Worm (Caenorhabditis elegans) whole organism, mixed stage, embryonic: ENCODE data around the gene gld-3.

Source experiments
- M03D4.4 ChIP-seq: sonication (generic microtip); optimal IDR thresholded peaks from 2 replicates; lab custom pipeline; 2017; ENCODE audit warnings: mild to moderate bottlenecking, missing genetic modification characterization, missing compliant biosample characterization
- bed-3 ChIP-seq: fragments of 200-800 bp; sonication (Bioruptor generic); optimal IDR thresholded peaks from 3 replicates; lab custom pipeline; 2018; ENCODE audit warnings: mild to moderate bottlenecking, missing genetic modification characterization, moderate library complexity, missing compliant biosample characterization
- blmp-1 ChIP-seq: fragments of 150-350 bp; optimal IDR thresholded peaks from 2 replicates; lab custom pipeline; 2014; ENCODE audit warnings: missing biosample characterization, missing genetic modification characterization
- ceh-39 ChIP-seq: fragments of 150-350 bp; optimal IDR thresholded peaks from 2 replicates; lab custom pipeline; 2014; ENCODE audit warnings: missing biosample characterization, missing genetic modification characterization
- ceh-43 ChIP-seq: fragments of 200-800 bp; sonication (Bioruptor generic); optimal IDR thresholded peaks from 2 replicates; lab custom pipeline; 2018; ENCODE audit warnings: mild to moderate bottlenecking, missing genetic modification characterization, moderate library complexity, missing compliant biosample characterization
- ceh-83 ChIP-seq: fragments of 200-800 bp; sonication (Bioruptor generic); optimal IDR thresholded peaks from 2 replicates; lab custom pipeline; 2018; ENCODE audit warnings: mild to moderate bottlenecking, missing genetic modification characterization, missing compliant biosample characterization
- ces-1 ChIP-seq: fragments of 150-350 bp; optimal IDR thresholded peaks from 2 replicates; lab custom pipeline; 2014; ENCODE audit warnings: missing biosample characterization, missing genetic modification reagents, missing genetic modification characterization
- cnd-1 ChIP-seq: fragments of 200-800 bp; sonication (Bioruptor generic); optimal IDR thresholded peaks from 2 replicates; lab custom pipeline; 2018; ENCODE audit warnings: mild to moderate bottlenecking, missing genetic modification characterization, missing compliant biosample characterization
- drap-1 ChIP-seq: fragments of 200-800 bp; sonication (Bioruptor generic); optimal IDR thresholded peaks from 3 replicates; lab custom pipeline; 2018; ENCODE audit warnings: mild to moderate bottlenecking, missing genetic modification characterization, missing compliant biosample characterization
- elt-1 ChIP-seq: sonication (generic microtip); optimal IDR thresholded peaks from 2 replicates; lab custom pipeline; 2017; ENCODE audit warnings: missing genetic modification characterization, mild to moderate bottlenecking, missing compliant biosample characterization, antibody characterized with exemption, moderate library complexity, borderline replicate concordance; ENCODE audit not compliant: insufficient read depth
- elt-3 ChIP-seq: fragments of 150-350 bp; optimal IDR thresholded peaks from 2 replicates; lab custom pipeline; 2014; ENCODE audit warnings: missing biosample characterization, missing genetic modification characterization
- flh-1 ChIP-seq: fragments of 200-800 bp; sonication (Bioruptor generic); optimal IDR thresholded peaks from 2 replicates; lab custom pipeline; 2018; ENCODE audit warnings: mild to moderate bottlenecking, missing genetic modification characterization, moderate library complexity, missing compliant biosample characterization
- ham-2 ChIP-seq: fragments of 200-800 bp; sonication (Bioruptor generic); optimal IDR thresholded peaks from 2 replicates; lab custom pipeline; 2018; ENCODE audit warnings: mild to moderate bottlenecking, missing genetic modification characterization, missing compliant biosample characterization
- hlh-1 ChIP-seq: fragments of 150-350 bp; optimal IDR thresholded peaks from 2 replicates; lab custom pipeline; 2014; ENCODE audit warnings: missing biosample characterization, missing genetic modification reagents, missing genetic modification characterization
- lin-13 ChIP-seq: fragments of 150-350 bp; optimal IDR thresholded peaks from 2 replicates; lab custom pipeline; 2014; ENCODE audit warnings: missing biosample characterization, missing genetic modification characterization
- lin-32 ChIP-seq: fragments of 200-800 bp; sonication (Bioruptor generic); optimal IDR thresholded peaks from 2 replicates; lab custom pipeline; 2018; ENCODE audit warnings: mild to moderate bottlenecking, missing genetic modification characterization, missing compliant biosample characterization
- lsy-2 ChIP-seq: fragments of 150-350 bp; optimal IDR thresholded peaks from 2 replicates; lab custom pipeline; 2014; ENCODE audit warnings: missing biosample characterization, missing genetic modification characterization
- mab-5 ChIP-seq: fragments of 150-350 bp; optimal IDR thresholded peaks from 2 replicates; lab custom pipeline; 2014; ENCODE audit warnings: missing biosample characterization, missing genetic modification characterization
- mep-1 ChIP-seq: fragments of 150-350 bp; optimal IDR thresholded peaks from 2 replicates; lab custom pipeline; 2017; ENCODE audit warnings: missing biosample characterization, missing genetic modification reagents, missing genetic modification characterization, inconsistent platforms
- mls-2 ChIP-seq: sonication (generic microtip); optimal IDR thresholded peaks from 2 replicates; lab custom pipeline; 2016; ENCODE audit warnings: mild to moderate bottlenecking, missing genetic modification characterization, moderate library complexity, missing compliant biosample characterization
- nhr-12 ChIP-seq: fragments of 150-350 bp; optimal IDR thresholded peaks from 2 replicates; lab custom pipeline; 2014; ENCODE audit warnings: missing biosample characterization, missing genetic modification characterization
- nhr-2 ChIP-seq: fragments of 150-350 bp; optimal IDR thresholded peaks from 2 replicates; lab custom pipeline; 2014; ENCODE audit warnings: missing biosample characterization, missing genetic modification characterization
- nhr-237 ChIP-seq: fragments of 150-350 bp; optimal IDR thresholded peaks from 2 replicates; lab custom pipeline; 2014; ENCODE audit warnings: missing biosample characterization, missing genetic modification characterization
- nhr-28 ChIP-seq: fragments of 150-350 bp; optimal IDR thresholded peaks from 2 replicates; lab custom pipeline; 2014; ENCODE audit warnings: missing biosample characterization, missing genetic modification characterization
- nhr-76 ChIP-seq: sonication (generic microtip); optimal IDR thresholded peaks from 2 replicates; lab custom pipeline; 2017; ENCODE audit warnings: missing biosample characterization, missing genetic modification characterization
- pha-4 ChIP-seq: fragments of 150-350 bp; optimal IDR thresholded peaks from 2 replicates; lab custom pipeline; 2018; ENCODE audit warnings: missing biosample characterization, missing genetic modification reagents, missing genetic modification characterization
- sem-2 ChIP-seq: fragments of 200-800 bp; sonication (Bioruptor generic); optimal IDR thresholded peaks from 2 replicates; lab custom pipeline; 2018; ENCODE audit warnings: mild to moderate bottlenecking, missing genetic modification characterization, missing compliant biosample characterization
- snpc-4 ChIP-seq: fragments of 150-350 bp; optimal IDR thresholded peaks from 2 replicates; lab custom pipeline; 2014; ENCODE audit warnings: missing biosample characterization, missing genetic modification characterization
- sptf-1 ChIP-seq: sonication (generic microtip); optimal IDR thresholded peaks from 2 replicates; lab custom pipeline; 2017; ENCODE audit warnings: mild to moderate bottlenecking, missing genetic modification characterization, moderate library complexity, missing compliant biosample characterization
- tbx-8 ChIP-seq: fragments of 200-800 bp; sonication (Bioruptor generic); optimal IDR thresholded peaks from 2 replicates; lab custom pipeline; 2018; ENCODE audit warnings: mild to moderate bottlenecking, missing genetic modification characterization, moderate library complexity, missing compliant biosample characterization
- unc-120 ChIP-seq: sonication (generic microtip); optimal IDR thresholded peaks from 2 replicates; lab custom pipeline; 2017; ENCODE audit warnings: missing genetic modification characterization, missing compliant biosample characterization; ENCODE audit not compliant: poor library complexity, severe bottlenecking
- unc-39 ChIP-seq: fragments of 150-350 bp; optimal IDR thresholded peaks from 2 replicates; lab custom pipeline; 2014; ENCODE audit warnings: missing biosample characterization, missing genetic modification characterization
- unc-62 ChIP-seq: fragments of 150-350 bp; optimal IDR thresholded peaks from 2 replicates; lab custom pipeline; 2014; ENCODE audit warnings: missing biosample characterization, missing genetic modification reagents, missing genetic modification characterization
- zip-8 ChIP-seq: fragments of 150-350 bp; optimal IDR thresholded peaks from 2 replicates; lab custom pipeline; 2014; ENCODE audit warnings: missing biosample characterization, missing genetic modification characterization
- ztf-11 ChIP-seq: fragments of 150-350 bp; optimal IDR thresholded peaks from 2 replicates; lab custom pipeline; 2014; ENCODE audit warnings: missing biosample characterization, missing genetic modification characterization

The gld-3 gene

DNA sequence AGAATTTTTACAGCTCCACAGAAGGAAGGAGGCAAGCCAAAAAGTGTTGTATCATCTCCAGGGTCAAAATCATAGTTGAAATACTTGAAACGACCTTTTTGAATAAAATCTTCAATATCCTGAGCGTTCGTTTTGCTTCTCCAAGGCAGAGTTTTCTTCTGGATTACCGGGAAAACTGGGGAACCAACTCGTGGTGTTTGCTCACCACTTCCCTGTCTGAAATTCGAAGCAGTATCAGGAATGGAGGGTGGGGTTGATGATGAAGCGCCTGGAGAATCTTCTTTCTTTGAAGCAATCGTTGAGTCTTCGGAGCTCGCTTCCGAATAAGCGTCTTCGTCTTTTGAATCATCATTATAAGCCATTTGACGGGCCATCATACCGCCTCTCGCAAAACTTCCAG, 29.3 kb upstream of the gld-3 start:
- no peak for TF ChIP-seq lin-13 (tag; lab: Kevin White, UChicago)
- no peak for TF ChIP-seq nhr-28 (tag; lab: Kevin White, UChicago)
- no peak for TF ChIP-seq ceh-39
- TF ChIP-seq elt-3 (tag; lab: Kevin White, UChicago): no peak
- TF ChIP-seq bed-3: no peak
- TF ChIP-seq ceh-43: no peak
- TF ChIP-seq zip-8 (tag; lab: Kevin White, UChicago): no peak

ce11 chrII:7104794-7105613, 27.4 kb upstream of the gld-3 start, which contains the start of the genes farl-11 and rpl-33:
TSS of gene farl-11 (minus strand) at chrII:7105035.
TSS of gene rpl-33 (plus strand) at chrII:7105563.
- TF ChIP-seq lsy-2 (tag; lab: Kevin White, UChicago) (peak; percentile 98), nhr-76 (tag; lab: Kevin White, UChicago) (no peak), M03D4.4 (no peak), bed-3 (no peak), ham-2 (GFP tag; lab: Kevin White, UChicago) (no peak), lin-32 (no peak), sptf-1 (tag; lab: Kevin White, UChicago) (peak; percentile 33), mep-1 (peak; percentile 88), flh-1 (GFP tag; lab: Kevin White, UChicago) (no peak), sem-2 (GFP tag; lab: Kevin White, UChicago) (no peak), elt-3 (tag; lab: Kevin White, UChicago) (no peak), mab-5 (tag; lab: Kevin White, UChicago) (peak; percentile 41), nhr-2 (no peak), ztf-11 (tag; lab: Kevin White, UChicago) (no peak), lin-13 (tag; lab: Kevin White, UChicago) (peak; percentile 63), ceh-43 (no peak), hlh-1 (tag; lab: Kevin White, UChicago) (peak; percentile 61), snpc-4 (no peak), nhr-12 (no peak), ceh-83 (no peak), mls-2 (tag; lab: Kevin White, UChicago) (peak; percentile 5), nhr-28 (tag; lab: Kevin White, UChicago) (no peak), zip-8 (tag; lab: Kevin White, UChicago) (no peak), nhr-237 (peak; percentile 92), ces-1 (GFP tag; lab: Kevin White, UChicago) (peak; percentile 76), ceh-39 (peak; percentile 79), tbx-8 (GFP tag; lab: Kevin White, UChicago) (no peak), unc-120 (tag; lab: Kevin White, UChicago) (peak; percentile 4), unc-39 (tag; lab: Kevin White, UChicago) (no peak), pha-4 (peak; percentile 81), blmp-1 (no peak), cnd-1 (tag; lab: Kevin White, UChicago) (no peak), unc-62 (GFP tag; lab: Kevin White, UChicago) (peak; percentile 73), drap-1 (no peak), elt-1 (no peak)

ce11 chrII:7106313-7106712, 26.1 kb upstream of the gld-3 start:
- TF ChIP-seq lin-32 (no peak), mab-5 (tag; lab: Kevin White, UChicago) (no peak), flh-1 (GFP tag; lab: Kevin White, UChicago) (no peak), lsy-2 (tag; lab: Kevin White, UChicago) (no peak)

ce11 chrII:7109956-7110355, 22.5 kb upstream of the gld-3 start, which contains the start of gene F10E7.9:
TSS of gene F10E7.9 (minus strand) at chrII:7110056.
- TF ChIP-seq pha-4 (no peak), tbx-8 (GFP tag; lab: Kevin White, UChicago) (no peak), elt-1 (no peak), unc-39 (tag; lab: Kevin White, UChicago) (no peak), mab-5 (tag; lab: Kevin White, UChicago) (no peak), ces-1 (GFP tag; lab: Kevin White, UChicago) (no peak), blmp-1 (no peak), zip-8 (tag; lab: Kevin White, UChicago) (no peak), lin-32 (no peak), ceh-43 (no peak), nhr-76 (tag; lab: Kevin White, UChicago) (no peak), nhr-237 (no peak), unc-120 (tag; lab: Kevin White, UChicago) (no peak), bed-3 (no peak), elt-3 (tag; lab: Kevin White, UChicago) (no peak), hlh-1 (tag; lab: Kevin White, UChicago) (no peak), ztf-11 (tag; lab: Kevin White, UChicago) (no peak), mls-2 (tag; lab: Kevin White, UChicago) (no peak)
